Worm (Caenorhabditis elegans) whole organism, L4 larva: ENCODE results near the gene C48B4.9.

Experiments used
- R02D3.7 ChIP-seq: fragments of 150-350 bp; sonication (generic microtip); optimal IDR thresholded peaks from 3 replicates; lab custom pipeline; 2014; ENCODE audit warnings: missing biosample characterization, missing genetic modification characterization
- fos-1 ChIP-seq: fragments of 150-350 bp; optimal IDR thresholded peaks from 2 replicates; lab custom pipeline; 2014; ENCODE audit warnings: missing biosample characterization, missing genetic modification characterization
- mdl-1 ChIP-seq, 2 experiments: fragments of 150-350 bp in 1 of 2; sonication (generic microtip) in 1 of 2; optimal IDR thresholded peaks; 2 replicates each; lab custom pipeline; 2014 to 2017; ENCODE audit warnings: missing biosample characterization in 2 of 2, missing genetic modification characterization in 2 of 2
- mep-1 ChIP-seq: fragments of 150-350 bp; sonication (generic microtip); optimal IDR thresholded peaks from 3 replicates; lab custom pipeline; 2014; ENCODE audit warnings: missing biosample characterization, missing genetic modification characterization
- nhr-28 ChIP-seq: fragments of 150-350 bp; optimal IDR thresholded peaks from 2 replicates; lab custom pipeline; 2014; ENCODE audit warnings: missing biosample characterization, missing genetic modification characterization
- nhr-6 ChIP-seq: fragments of 150-350 bp; optimal IDR thresholded peaks from 2 replicates; lab custom pipeline; 2014; ENCODE audit warnings: missing biosample characterization, missing genetic modification characterization
- unc-39 ChIP-seq: sonication (generic microtip); optimal IDR thresholded peaks from 2 replicates; lab custom pipeline; 2017; ENCODE audit warnings: missing biosample characterization, missing genetic modification characterization

DNA sequence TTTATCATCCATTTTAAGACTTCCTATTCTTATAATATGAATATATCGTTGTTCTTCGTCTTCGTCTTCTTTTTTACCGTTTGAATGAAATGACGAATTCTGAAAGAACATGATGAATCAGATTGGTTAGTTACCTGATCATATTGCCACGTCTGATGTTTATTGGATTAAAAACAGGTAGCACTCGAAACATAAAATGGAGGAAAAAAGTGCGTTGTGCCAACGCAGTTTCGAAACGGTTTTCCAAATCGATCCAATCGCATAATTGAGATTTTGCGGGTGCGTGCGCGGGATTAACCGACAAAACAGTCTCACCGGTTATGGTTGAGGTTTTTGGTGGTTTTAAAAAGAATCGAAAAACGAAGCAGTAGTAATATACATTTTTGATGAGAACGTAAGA, 32.4 kb upstream of the C48B4.9 start, which contains the start of gene rom-2:
- TF ChIP-seq fos-1 (tag; lab: Kevin White, UChicago) (no peak), unc-39 (tag; lab: Kevin White, UChicago) (no peak), mdl-1 (tag; optimal IDR thresholded peaks at IDR 0.05; lab: Kevin White, UChicago) (no peak), mep-1 (no peak), nhr-6 (no peak), R02D3.7 (tag; lab: Kevin White, UChicago) (no peak), nhr-28 (tag; lab: Kevin White, UChicago) (no peak)
